Worm (Caenorhabditis elegans) whole organism, young adult: ENCODE results near the gene cab-1.

Experiments
- C17E4.6 ChIP-seq: fragments of 200-800 bp; sonication (Bioruptor generic); IDR thresholded peaks from 2 replicates; pipeline ENCODE4 v1.3.6; 2022; ENCODE audit warnings: missing genetic modification reagents, missing genetic modification characterization, missing compliant biosample characterization
- F22D6.2 ChIP-seq: sonication (generic microtip); optimal IDR thresholded peaks from 2 replicates; lab custom pipeline; 2016; ENCODE audit warnings: mild to moderate bottlenecking, missing genetic modification characterization, missing compliant biosample characterization
- F33H1.4 ChIP-seq: fragments of 200-800 bp; sonication (Bioruptor generic); IDR thresholded peaks from 2 replicates; pipeline ENCODE4 v1.3.6; 2022; ENCODE audit warnings: missing genetic modification reagents, missing genetic modification characterization, missing compliant biosample characterization
- F39B2.1 ChIP-seq: fragments of 200-800 bp; sonication (Bioruptor generic); IDR thresholded peaks from 2 replicates; pipeline ENCODE4 v1.3.6; 2022; ENCODE audit warnings: missing genetic modification reagents, missing genetic modification characterization, missing compliant biosample characterization
- F57A8.1 ChIP-seq: fragments of 200-800 bp; sonication (Bioruptor generic); optimal IDR thresholded peaks from 2 replicates; lab custom pipeline; 2018; ENCODE audit warnings: mild to moderate bottlenecking, missing genetic modification characterization, moderate library complexity, missing compliant biosample characterization
- K11D2.4 ChIP-seq: fragments of 200-800 bp; sonication (Bioruptor generic); IDR thresholded peaks from 2 replicates; pipeline ENCODE4 v1.3.6; 2022; ENCODE audit warnings: missing genetic modification reagents, missing genetic modification characterization, missing compliant biosample characterization
- K12H6.12 ChIP-seq: fragments of 200-800 bp; sonication (Bioruptor generic); optimal IDR thresholded peaks from 2 replicates; lab custom pipeline; 2018; ENCODE audit warnings: mild to moderate bottlenecking, missing genetic modification characterization, missing compliant biosample characterization
- Y53F4B.3 ChIP-seq: fragments of 200-800 bp; sonication (Bioruptor generic); IDR thresholded peaks from 2 replicates; pipeline ENCODE4 v1.3.6; 2022; ENCODE audit warnings: missing genetic modification reagents, missing genetic modification characterization, missing compliant biosample characterization
- Y67H2A.10 ChIP-seq: fragments of 200-800 bp; sonication (Bioruptor generic); conservative IDR thresholded peaks from 2 replicates; pipeline ENCODE4 v1.3.6; 2022; ENCODE audit warnings: missing genetic modification reagents, missing genetic modification characterization, missing compliant biosample characterization
- atf-7 ChIP-seq: sonication (generic microtip); optimal IDR thresholded peaks from 2 replicates; lab custom pipeline; 2017; ENCODE audit warnings: mild to moderate bottlenecking, missing genetic modification characterization, missing compliant biosample characterization
- athp-1 ChIP-seq: sonication (generic microtip); optimal IDR thresholded peaks from 2 replicates; lab custom pipeline; 2017; ENCODE audit warnings: mild to moderate bottlenecking, missing genetic modification characterization, missing compliant biosample characterization
- bed-2 ChIP-seq: fragments of 200-800 bp; sonication (Bioruptor generic); IDR thresholded peaks from 2 replicates; pipeline ENCODE4 v1.3.6; 2022; ENCODE audit warnings: missing genetic modification reagents, missing genetic modification characterization, missing compliant biosample characterization
- cebp-1 ChIP-seq, 2 experiments: fragments of 200-800 bp in 1 of 2; sonication (Bioruptor generic) in 1 of 2; sonication (generic microtip) in 1 of 2; IDR thresholded peaks in 1 of 2; optimal IDR thresholded peaks in 1 of 2; 2 replicates each; pipeline versions ENCODE4 v1.3.6 to Lab custom; 2017 to 2022; ENCODE audit warnings: missing compliant biosample characterization in 2 of 2, missing genetic modification characterization in 2 of 2, mild to moderate bottlenecking in 1 of 2, missing genetic modification reagents in 1 of 2, moderate library complexity in 1 of 2
- ceh-40 ChIP-seq: fragments of 200-800 bp; sonication (Bioruptor generic); IDR thresholded peaks from 2 replicates; pipeline ENCODE4 v1.3.6; 2022; ENCODE audit warnings: missing genetic modification characterization, missing compliant biosample characterization
- ceh-58 ChIP-seq: fragments of 200-800 bp; sonication (Bioruptor generic); IDR thresholded peaks from 2 replicates; pipeline ENCODE4 v1.3.6; 2022; ENCODE audit warnings: missing genetic modification characterization, missing compliant biosample characterization
- die-1 ChIP-seq: sonication (generic microtip); optimal IDR thresholded peaks from 2 replicates; lab custom pipeline; 2016; ENCODE audit warnings: missing genotype, mild to moderate bottlenecking, missing genetic modification characterization, missing compliant biosample characterization
- dox-1 ChIP-seq: fragments of 200-800 bp; sonication (Bioruptor generic); IDR thresholded peaks from 2 replicates; pipeline ENCODE4 v1.3.6; 2022; ENCODE audit warnings: missing genetic modification reagents, missing genetic modification characterization, missing compliant biosample characterization
- hmg-1.2 ChIP-seq: fragments of 200-800 bp; sonication (Bioruptor generic); IDR thresholded peaks from 2 replicates; pipeline ENCODE4 v1.3.6; 2022; ENCODE audit warnings: missing genetic modification reagents, missing genetic modification characterization, missing compliant biosample characterization
- let-526 ChIP-seq: fragments of 200-800 bp; sonication (Bioruptor generic); IDR thresholded peaks from 2 replicates; pipeline ENCODE4 v1.3.6; 2022; ENCODE audit warnings: missing genetic modification reagents, missing genetic modification characterization, missing compliant biosample characterization
- lin-26 ChIP-seq: fragments of 200-800 bp; sonication (Bioruptor generic); IDR thresholded peaks from 2 replicates; pipeline ENCODE4 v1.3.6; 2022; ENCODE audit warnings: missing genetic modification reagents, missing genetic modification characterization, missing compliant biosample characterization
- lin-40 ChIP-seq: sonication (generic microtip); optimal IDR thresholded peaks from 2 replicates; lab custom pipeline; 2016; ENCODE audit warnings: missing genetic modification characterization, mild to moderate bottlenecking, missing compliant biosample characterization, missing genotype, missing genetic modification reagents
- lsy-27 ChIP-seq: sonication (generic microtip); optimal IDR thresholded peaks from 2 replicates; lab custom pipeline; 2017; ENCODE audit warnings: missing genetic modification characterization, mild to moderate bottlenecking, missing compliant biosample characterization, antibody characterized with exemption, missing genotype, borderline replicate concordance; ENCODE audit not compliant: insufficient read depth
- madf-8 ChIP-seq: fragments of 200-800 bp; sonication (Bioruptor generic); conservative IDR thresholded peaks from 2 replicates; pipeline ENCODE4 v1.3.6; 2022; ENCODE audit warnings: missing genetic modification reagents, missing genetic modification characterization, missing compliant biosample characterization
- mel-28 ChIP-seq: sonication (generic microtip); optimal IDR thresholded peaks from 2 replicates; lab custom pipeline; 2016; ENCODE audit warnings: borderline replicate concordance, mild to moderate bottlenecking, missing genetic modification characterization, missing compliant biosample characterization
- mxl-1 ChIP-seq: sonication (generic microtip); optimal IDR thresholded peaks from 2 replicates; lab custom pipeline; 2016; ENCODE audit warnings: missing genetic modification characterization, missing compliant biosample characterization
- nhr-179 ChIP-seq: sonication (generic microtip); optimal IDR thresholded peaks from 2 replicates; lab custom pipeline; 2016; ENCODE audit warnings: mild to moderate bottlenecking, missing genetic modification characterization, missing compliant biosample characterization
- nhr-80 ChIP-seq: sonication (generic microtip); optimal IDR thresholded peaks from 2 replicates; lab custom pipeline; 2016; ENCODE audit warnings: missing genetic modification characterization, missing compliant biosample characterization
- repo-1 ChIP-seq: sonication (generic microtip); optimal IDR thresholded peaks from 2 replicates; lab custom pipeline; 2017; ENCODE audit warnings: mild to moderate bottlenecking, missing genetic modification characterization, missing compliant biosample characterization
- snpc-4 ChIP-seq, 5 experiments: fragments of 150-350 bp in 1 of 5; sonication (generic microtip) in 4 of 5; optimal IDR thresholded peaks; 2 replicates each; lab custom pipeline; 2014 to 2018; ENCODE audit warnings: missing genetic modification characterization in 5 of 5, missing biosample characterization in 3 of 5, antibody characterized with exemption in 2 of 5, mild to moderate bottlenecking in 2 of 5, missing compliant biosample characterization in 2 of 5, missing genotype in 2 of 5, moderate library complexity in 2 of 5, missing genetic modification reagents in 1 of 5
- somi-1 ChIP-seq: fragments of 200-800 bp; sonication (Bioruptor generic); optimal IDR thresholded peaks from 2 replicates; lab custom pipeline; 2018; ENCODE audit warnings: mild to moderate bottlenecking, missing genetic modification characterization, missing compliant biosample characterization
- tbp1 ChIP-seq: fragments of 200-800 bp; sonication (Bioruptor generic); optimal IDR thresholded peaks from 2 replicates; lab custom pipeline; 2018; ENCODE audit warnings: mild to moderate bottlenecking, missing genetic modification characterization, missing compliant biosample characterization
- unc-130 ChIP-seq: sonication (generic microtip); optimal IDR thresholded peaks from 2 replicates; lab custom pipeline; 2016; ENCODE audit warnings: missing genetic modification reagents, missing genetic modification characterization, missing compliant biosample characterization
- zim-3 ChIP-seq: sonication (generic microtip); optimal IDR thresholded peaks from 2 replicates; lab custom pipeline; 2017; ENCODE audit warnings: mild to moderate bottlenecking, missing genetic modification characterization, moderate library complexity, missing compliant biosample characterization
- ztf-22 ChIP-seq: fragments of 200-800 bp; sonication (Bioruptor generic); optimal IDR thresholded peaks from 2 replicates; lab custom pipeline; 2018; ENCODE audit warnings: mild to moderate bottlenecking, missing genetic modification characterization, moderate library complexity, missing compliant biosample characterization
- ztf-25 ChIP-seq: fragments of 200-800 bp; sonication (Bioruptor generic); IDR thresholded peaks from 2 replicates; pipeline ENCODE4 v1.3.6; 2022; ENCODE audit warnings: missing genetic modification reagents, missing genetic modification characterization, missing compliant biosample characterization
- ztf-28 ChIP-seq: fragments of 200-800 bp; sonication (Bioruptor generic); IDR thresholded peaks from 2 replicates; pipeline ENCODE4 v1.3.6; 2022; ENCODE audit warnings: missing genetic modification reagents, missing genetic modification characterization, missing compliant biosample characterization

cab-1 gene

ce11 chrX:12185847-12186559 is 26.7 kb downstream of the cab-1 start:
- TF ChIP-seq K12H6.12 (tag; lab: Kevin White, UChicago) (peak; percentile 53), ceh-40 (GFP tag; lab: Robert Waterston, UW) (no peak), nhr-80 (peak; percentile 80), F22D6.2 (tag; lab: Kevin White, UChicago) (no peak), somi-1 (GFP tag; lab: Kevin White, UChicago) (peak; percentile 21), lin-26 (GFP tag; lab: Robert Waterston, UW) (peak; percentile 38; the same call in 1 of the 2 replicates), hmg-1.2 (GFP tag; lab: Robert Waterston, UW) (0 out of 2 replicates have a peak, but pooled peaks have one; percentile 6), F39B2.1 (no peak), C17E4.6 (GFP tag; lab: Robert Waterston, UW) (no peak), cebp-1 (GFP tag; IDR thresholded peaks at IDR 0.05; lab: Robert Waterston, UW) (no peak), cebp-1 (tag; optimal IDR thresholded peaks at IDR 0.05; lab: Kevin White, UChicago) (peak; percentile 52), F57A8.1 (no peak), K11D2.4 (GFP tag; lab: Robert Waterston, UW) (peak; percentile 74; the same call in 1 of the 2 replicates), snpc-4 (GFP tag; optimal IDR thresholded peaks at IDR 0.05; lab: Kevin White, UChicago) (no peak), snpc-4 (tag; optimal IDR thresholded peaks at IDR 0.05; lab: Kevin White, UChicago) (no peak), lin-40 (tag; lab: Kevin White, UChicago) (peak; percentile 14)
- TF ChIP-seq, all 124 proteins: peak for 8

ce11 chrX:12184393-12184792 is 28.3 kb downstream of the cab-1 start:
- no peak for TF ChIP-seq nhr-179 (tag; lab: Kevin White, UChicago)
- no peak for TF ChIP-seq repo-1 (tag; lab: Kevin White, UChicago)
- no peak for TF ChIP-seq dox-1 (GFP tag; lab: Robert Waterston, UW)
- no peak for TF ChIP-seq madf-8
- TF ChIP-seq Y67H2A.10 (GFP tag; lab: Robert Waterston, UW), result no peak
- no peak for TF ChIP-seq atf-7
- TF ChIP-seq athp-1 (tag; lab: Kevin White, UChicago), result no peak
- TF ChIP-seq Y53F4B.3 (GFP tag; lab: Robert Waterston, UW), result no peak
- no peak for TF ChIP-seq tbp1 (GFP tag; lab: Kevin White, UChicago)
- no peak for TF ChIP-seq ztf-28 (GFP tag; lab: Robert Waterston, UW)
- no peak for TF ChIP-seq die-1 (tag; lab: Kevin White, UChicago)
- no peak for TF ChIP-seq K11D2.4 (GFP tag; lab: Robert Waterston, UW)
- no peak for TF ChIP-seq F33H1.4 (GFP tag; lab: Robert Waterston, UW)
- TF ChIP-seq ztf-25, result no peak
- no peak for TF ChIP-seq mel-28
- TF ChIP-seq ceh-58 (GFP tag; lab: Robert Waterston, UW), result no peak
- TF ChIP-seq, all 124 proteins: peak for 0

- TF ChIP-seq mxl-1 (tag; lab: Kevin White, UChicago) (no peak), unc-130 (GFP tag; lab: Kevin White, UChicago) (no peak), let-526 (GFP tag; lab: Robert Waterston, UW) (no peak), repo-1 (tag; lab: Kevin White, UChicago) (no peak), bed-2 (GFP tag; lab: Robert Waterston, UW) (no peak), zim-3 (tag; lab: Kevin White, UChicago) (no peak), ztf-25 (no peak), lsy-27 (tag; lab: Kevin White, UChicago) (no peak), ztf-22 (no peak)
Observed at ce11 chrX:12182684-12183477, 29.8 kb downstream of the cab-1 start.
